Worm (Caenorhabditis elegans): ENCODE data around the gene F40C5.1.
"Not testable (repeated sequence)": the region's sequence is repeated elsewhere in the genome, so short reads cannot be mapped to it uniquely, and the experiment has no call there.

F40C5.1 gene

DNA sequence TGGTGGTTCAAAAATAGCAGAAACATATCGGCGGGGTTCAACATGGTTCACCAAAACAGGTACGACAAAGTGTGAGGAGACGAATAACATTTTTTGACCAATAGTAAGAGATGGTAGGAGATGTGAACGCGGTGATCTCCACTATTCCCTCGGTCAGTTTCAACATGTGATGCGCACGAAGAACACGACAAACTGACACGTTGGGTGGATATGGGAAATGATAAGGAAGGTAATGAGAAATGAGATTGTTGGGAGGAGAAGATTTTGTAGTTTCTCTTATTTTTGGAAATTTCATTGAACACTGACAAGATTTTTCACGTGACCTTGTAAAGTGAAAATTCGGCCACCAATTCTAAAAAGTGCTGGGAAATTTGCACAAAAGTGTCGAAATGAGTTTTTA, 38.2 kb downstream of the F40C5.1 start:
- no peak for TF ChIP-seq ces-1 (GFP tag; optimal IDR thresholded peaks at IDR 0.05)
- TF ChIP-seq nhr-12 (tag; optimal IDR thresholded peaks at IDR 0.05): no peak
- no peak for TF ChIP-seq mab-5 (tag; optimal IDR thresholded peaks at IDR 0.05)

DNA sequence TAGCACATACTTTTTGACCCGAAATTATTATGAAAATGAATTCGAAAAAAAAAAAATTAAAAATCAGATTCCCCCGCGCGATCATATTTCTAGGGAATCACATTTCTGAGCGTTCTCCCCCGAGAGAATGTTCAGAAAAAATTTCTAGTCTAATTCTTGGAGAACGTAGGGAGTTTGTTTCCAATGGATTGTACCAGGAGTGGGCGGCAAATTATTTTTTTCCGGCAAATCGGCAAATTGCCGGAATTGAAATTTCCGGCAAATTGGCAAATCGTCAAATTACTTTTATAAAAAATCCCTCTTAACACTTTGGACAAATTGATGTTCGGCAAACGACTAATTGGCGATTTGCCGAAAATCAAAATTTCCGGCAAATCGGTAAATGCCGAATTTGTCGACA, 39.1 kb downstream of the F40C5.1 start, which contains the start of gene T22F3.10:
Gene T22F3.10 (minus strand): TSS at position 101 of the 400 bp plus-strand sequence.
- TF ChIP-seq bed-3 (GFP tag; optimal IDR thresholded peaks at IDR 0.05): no peak
- TF ChIP-seq sem-2 (GFP tag; optimal IDR thresholded peaks at IDR 0.05): no peak
- TF ChIP-seq ceh-39 (tag; optimal IDR thresholded peaks at IDR 0.05): no peak
- no peak for TF ChIP-seq zip-8 (tag; optimal IDR thresholded peaks at IDR 0.05)
- no peak for TF ChIP-seq ceh-43 (GFP tag; optimal IDR thresholded peaks at IDR 0.05)
- no peak for TF ChIP-seq sptf-1 (tag; optimal IDR thresholded peaks at IDR 0.05)
- TF ChIP-seq drap-1 (GFP tag; optimal IDR thresholded peaks at IDR 0.05): no peak
- TF ChIP-seq ces-1 (GFP tag; optimal IDR thresholded peaks at IDR 0.05): no peak
- TF ChIP-seq lsy-2 (tag; optimal IDR thresholded peaks at IDR 0.05): no peak
- TF ChIP-seq flh-1 (GFP tag; optimal IDR thresholded peaks at IDR 0.05): no peak
- no peak for TF ChIP-seq elt-3 (tag; optimal IDR thresholded peaks at IDR 0.05)
- no peak for TF ChIP-seq ceh-83 (GFP tag; optimal IDR thresholded peaks at IDR 0.05)
- TF ChIP-seq nhr-28 (tag; optimal IDR thresholded peaks at IDR 0.05): no peak

DNA sequence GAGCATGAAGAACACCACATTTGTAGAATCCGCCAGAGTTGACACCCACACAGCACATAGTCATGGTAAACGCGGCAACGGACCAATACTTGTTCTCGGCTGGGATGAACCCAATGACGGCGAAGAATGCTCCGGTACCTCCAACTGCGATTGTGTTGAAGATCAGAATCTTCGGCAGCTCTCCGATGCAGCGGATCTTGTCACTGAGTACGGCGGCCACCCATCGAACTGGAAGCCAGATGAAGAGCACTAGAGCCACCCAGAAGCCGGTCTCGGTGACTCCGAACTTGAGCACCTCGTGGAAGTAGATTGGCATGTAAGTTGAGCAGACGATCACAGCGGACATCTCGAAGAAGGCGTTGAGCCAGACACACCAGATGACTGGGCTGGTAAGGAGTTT, 40.5 kb downstream of the F40C5.1 start:
- TF ChIP-seq nhr-237 (tag; optimal IDR thresholded peaks at IDR 0.05) (no peak), hlh-1 (tag; optimal IDR thresholded peaks at IDR 0.05) (no peak), lin-32 (GFP tag; optimal IDR thresholded peaks at IDR 0.05) (no peak), mab-5 (tag; optimal IDR thresholded peaks at IDR 0.05) (no peak), nhr-76 (tag; optimal IDR thresholded peaks at IDR 0.05) (no peak), bed-3 (GFP tag; optimal IDR thresholded peaks at IDR 0.05) (no peak), zip-8 (tag; optimal IDR thresholded peaks at IDR 0.05) (no peak), ham-2 (GFP tag; optimal IDR thresholded peaks at IDR 0.05) (no peak), elt-3 (tag; optimal IDR thresholded peaks at IDR 0.05) (no peak), ztf-11 (tag; optimal IDR thresholded peaks at IDR 0.05) (no peak), flh-1 (GFP tag; optimal IDR thresholded peaks at IDR 0.05) (no peak)

DNA sequence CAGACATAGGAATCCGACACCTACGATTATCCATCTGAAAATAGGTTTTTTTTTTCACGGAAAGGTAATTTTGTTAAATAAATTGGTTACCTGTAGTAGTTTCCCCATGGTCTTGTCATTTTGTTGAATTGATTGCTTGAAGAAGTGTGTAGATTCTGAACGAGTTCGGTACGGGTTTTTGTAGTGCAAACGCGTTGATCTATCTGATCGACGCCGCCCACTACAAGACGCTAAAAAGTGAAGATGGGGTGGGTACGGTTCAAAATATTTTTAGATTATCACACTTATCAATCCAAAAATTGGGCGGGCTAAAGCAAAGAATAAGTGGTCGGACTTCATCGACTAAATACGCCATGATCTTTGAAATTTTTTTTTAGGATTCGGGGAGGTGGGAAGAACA, 41.9 kb downstream of the F40C5.1 start, which contains the start of gene T22F3.11:
Gene T22F3.11 (minus strand): TSS at position 157 of the 400 bp plus-strand sequence.
- no peak for TF ChIP-seq ztf-11 (tag; optimal IDR thresholded peaks at IDR 0.05)
- no peak for TF ChIP-seq lin-32 (GFP tag; optimal IDR thresholded peaks at IDR 0.05)
- TF ChIP-seq sptf-1 (tag; optimal IDR thresholded peaks at IDR 0.05): no peak
- no peak for TF ChIP-seq elt-1 (tag; optimal IDR thresholded peaks at IDR 0.05; ENCODE audit: borderline replicate concordance, insufficient read depth)
- TF ChIP-seq ceh-83 (GFP tag; optimal IDR thresholded peaks at IDR 0.05): no peak
- TF ChIP-seq hlh-1 (tag; optimal IDR thresholded peaks at IDR 0.05): no peak
- TF ChIP-seq snpc-4 (tag; optimal IDR thresholded peaks at IDR 0.05): no peak
- no peak for TF ChIP-seq mep-1 (tag; optimal IDR thresholded peaks at IDR 0.05)

DNA sequence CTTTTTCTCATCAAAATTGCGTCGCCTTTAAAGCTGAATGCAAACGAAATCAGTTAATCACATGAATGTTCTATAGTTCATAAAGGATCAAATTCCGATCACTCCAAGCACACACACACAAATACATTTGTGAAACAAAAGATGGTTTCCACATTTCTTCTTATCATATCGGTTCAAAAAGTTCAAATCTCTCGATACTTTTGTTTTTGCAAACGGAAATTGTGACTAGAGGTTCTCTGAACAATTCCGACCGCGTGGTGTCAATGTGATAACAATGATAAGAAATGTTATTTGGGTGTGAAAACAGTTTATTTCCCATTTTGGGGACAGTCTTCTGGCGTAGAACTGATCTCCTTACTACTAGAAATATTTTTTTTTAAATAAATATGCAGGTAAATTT, 44.3 kb downstream of the F40C5.1 start:
- TF ChIP-seq drap-1 (GFP tag; optimal IDR thresholded peaks at IDR 0.05): no peak
- no peak for TF ChIP-seq unc-120 (tag; optimal IDR thresholded peaks at IDR 0.05; ENCODE audit: poor library complexity, severe bottlenecking)
- no peak for TF ChIP-seq bed-3 (GFP tag; optimal IDR thresholded peaks at IDR 0.05)
- no peak for TF ChIP-seq mls-2 (tag; optimal IDR thresholded peaks at IDR 0.05)
- no peak for TF ChIP-seq tbx-8 (GFP tag; optimal IDR thresholded peaks at IDR 0.05)
- no peak for TF ChIP-seq unc-39 (tag; optimal IDR thresholded peaks at IDR 0.05)

DNA sequence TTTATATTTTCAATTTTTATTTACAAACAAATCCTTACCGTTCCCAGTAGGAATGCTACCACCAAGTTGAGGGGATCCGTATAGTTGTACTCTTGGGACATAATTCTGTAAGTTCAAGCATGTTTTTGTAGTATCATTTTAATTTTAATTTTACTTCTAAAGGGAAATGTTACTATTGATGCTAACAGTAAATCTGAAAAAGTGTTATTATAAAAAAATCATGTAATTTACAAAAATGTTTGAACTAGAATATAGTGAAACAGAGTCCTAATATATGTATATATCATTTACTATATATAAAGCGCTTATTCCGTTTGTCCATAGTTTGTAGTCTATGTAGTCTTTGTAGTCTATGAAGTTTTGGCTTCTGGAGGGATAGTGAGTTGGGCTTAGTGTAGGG, 48.1 kb downstream of the F40C5.1 start, which contains the start of gene srx-93:
Gene srx-93 (minus strand): TSS at position 101 of the 400 bp plus-strand sequence.
- not testable (repeated sequence) for TF ChIP-seq mls-2, elt-3, hlh-1 (tag; optimal IDR thresholded peaks at IDR 0.05)
